Fruit fly (Drosophila melanogaster) whole organism, adult: ENCODE data around the gene CG13049.

ENCODE experiments used
- CG12768 ChIP-seq: fragments of 200-800 bp; sonication (Bioruptor generic); optimal IDR thresholded peaks from 2 replicates; lab custom pipeline; 2017; ENCODE audit warnings: missing biosample characterization, missing genetic modification characterization, mild to moderate bottlenecking, moderate library complexity, missing genetic modification reagents
- CG14711 ChIP-seq: fragments of 200-800 bp; sonication (Bioruptor generic); optimal IDR thresholded peaks from 2 replicates; lab custom pipeline; 2018; ENCODE audit warnings: missing biosample characterization, mild to moderate bottlenecking, missing genetic modification characterization, moderate library complexity
- CG1620 ChIP-seq: fragments of 200-800 bp; sonication (Bioruptor generic); optimal IDR thresholded peaks from 2 replicates; lab custom pipeline; 2016; ENCODE audit warnings: missing biosample characterization, missing genetic modification characterization
- CG33017 ChIP-seq: fragments of 200-800 bp; sonication (Bioruptor generic); optimal IDR thresholded peaks from 2 replicates; lab custom pipeline; 2018; ENCODE audit warnings: missing biosample characterization, mild to moderate bottlenecking, missing genetic modification characterization, moderate library complexity
- Clk ChIP-seq: fragments of 200-800 bp; sonication (Bioruptor generic); optimal IDR thresholded peaks from 2 replicates; lab custom pipeline; 2017; ENCODE audit warnings: missing biosample characterization, missing genetic modification characterization
- Crg-1 ChIP-seq: fragments of 200-800 bp; sonication (Bioruptor generic); optimal IDR thresholded peaks from 2 replicates; lab custom pipeline; 2016; ENCODE audit warnings: missing biosample characterization, missing genetic modification characterization
- Hr96 ChIP-seq: fragments of 200-800 bp; sonication (Bioruptor generic); optimal IDR thresholded peaks from 2 replicates; lab custom pipeline; 2016; ENCODE audit warnings: missing biosample characterization, missing genetic modification characterization
- Mnt ChIP-seq: fragments of 200-800 bp; sonication (Bioruptor generic); optimal IDR thresholded peaks from 2 replicates; lab custom pipeline; 2016; ENCODE audit warnings: missing biosample characterization, mild to moderate bottlenecking, missing genetic modification characterization
- cnc ChIP-seq, 2 experiments: fragments of >200 bp; optimal IDR thresholded peaks; 2 replicates each; lab custom pipeline; 2017
- kay ChIP-seq: fragments of 200-800 bp; sonication (Bioruptor generic); peaks from one replicate; lab custom pipeline; 2016; ENCODE audit warnings: missing biosample characterization, missing genetic modification characterization, borderline replicate concordance
- pad ChIP-seq: fragments of 200-800 bp; sonication (Bioruptor generic); optimal IDR thresholded peaks from 3 replicates; lab custom pipeline; 2017; ENCODE audit warnings: missing biosample characterization, missing genetic modification characterization, mild to moderate bottlenecking, moderate library complexity, missing genetic modification reagents
- toe ChIP-seq: fragments of 200-800 bp; sonication (Bioruptor generic); optimal IDR thresholded peaks from 2 replicates; lab custom pipeline; 2016; ENCODE audit warnings: missing biosample characterization, missing genetic modification characterization

DNA sequence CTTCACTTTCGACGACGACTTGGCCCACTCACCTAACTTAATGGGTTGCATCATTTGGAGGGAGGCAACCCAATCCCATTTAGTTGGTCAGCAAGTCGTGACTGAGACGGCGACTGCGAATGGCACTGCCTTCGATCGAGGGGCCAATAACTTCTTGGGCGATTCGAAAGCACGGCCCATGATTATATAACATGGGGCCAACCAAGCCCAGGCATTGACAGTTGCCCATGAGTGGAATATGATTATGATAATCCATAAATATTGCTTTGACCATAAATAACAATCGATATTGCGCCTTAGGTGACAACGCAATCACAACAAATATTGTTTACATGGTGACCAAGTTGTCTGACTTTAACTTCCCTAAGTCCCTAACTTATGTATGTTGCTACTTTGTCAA is 2.1 kb upstream of the CG13049 start, which contains the start of gene CG13048:
- TF ChIP-seq CG33017 (tag; lab: Kevin White, UChicago), result no peak
- TF ChIP-seq CG12768, result no peak
- TF ChIP-seq Clk (GFP tag; lab: Kevin White, UChicago), result no peak
- no peak for TF ChIP-seq toe (GFP tag; lab: Kevin White, UChicago)
- no peak for TF ChIP-seq CG14711
- no peak for TF ChIP-seq pad (GFP tag; lab: Kevin White, UChicago)
- TF ChIP-seq Crg-1, result no peak
- TF ChIP-seq Mnt (GFP tag; lab: Kevin White, UChicago), result no peak
- no peak for TF ChIP-seq cnc (optimal IDR thresholded peaks at IDR 0.05; lab: Kevin White, UChicago)
- TF ChIP-seq kay, result no peak
- TF ChIP-seq Hr96 (GFP tag; lab: Kevin White, UChicago), result no peak
- TF ChIP-seq CG1620 (GFP tag; lab: Kevin White, UChicago), result no peak
